Fruit fly (Drosophila melanogaster) Kc167 (cell line): ENCODE data around the gene Calr.

ENCODE experiments used
- Myc ChIP-seq: fragments of >200 bp; optimal IDR thresholded peaks from 2 replicates; lab custom pipeline; 2017; ENCODE audit warnings: missing external identifiers
- Sin3A ChIP-seq: fragments of >200 bp; optimal IDR thresholded peaks from 2 replicates; lab custom pipeline; 2018; ENCODE audit warnings: missing external identifiers
- h ChIP-seq: fragments of >200 bp; optimal IDR thresholded peaks from 3 replicates; lab custom pipeline; 2018; ENCODE audit warnings: missing external identifiers
- insv ChIP-seq: fragments of >200 bp; optimal IDR thresholded peaks from 3 replicates; lab custom pipeline; 2018; ENCODE audit warnings: missing external identifiers
- psq ChIP-seq: fragments of >200 bp; optimal IDR thresholded peaks from 2 replicates; lab custom pipeline; 2017; ENCODE audit warnings: missing external identifiers
- ttk ChIP-seq: sonication (Bioruptor generic); optimal IDR thresholded peaks from 2 replicates; lab custom pipeline; 2017; ENCODE audit warnings: missing external identifiers

dm6 chr3R:9581089-9581520, 49.5 kb downstream of the Calr start, which contains the start of gene CG8301:
- no peak for TF ChIP-seq h (lab: Kevin White, UChicago)
- no peak for TF ChIP-seq ttk (lab: Kevin White, UChicago)
- no peak for TF ChIP-seq Myc
- no peak for TF ChIP-seq psq (lab: Kevin White, UChicago)
- no peak for TF ChIP-seq insv (lab: Kevin White, UChicago)
- TF ChIP-seq Sin3A: no peak
